Worm (Caenorhabditis elegans): ENCODE measurements around the gene aagr-3.

The aagr-3 gene

ce11 chrV:9729462-9730162 is at the start of gene aagr-3, which contains the start of gene drap-1:
TSS of gene aagr-3 (minus strand) at chrV:9729512.
TSS of gene drap-1 (plus strand) at chrV:9730106.
- no peak for TF ChIP-seq ceh-13 (GFP tag; optimal IDR thresholded peaks at IDR 0.05)
- no peak for TF ChIP-seq tbx-11 (GFP tag; IDR thresholded peaks at IDR 0.05)
- TF ChIP-seq pes-1 (GFP tag; IDR thresholded peaks at IDR 0.05), result no peak
- no peak for TF ChIP-seq scrt-1 (GFP tag; IDR thresholded peaks at IDR 0.05)
- no peak for TF ChIP-seq tra-4 (tag; optimal IDR thresholded peaks at IDR 0.05)
- no peak for TF ChIP-seq tbx-37 (GFP tag; conservative IDR thresholded peaks at IDR 0.05)
- no peak for TF ChIP-seq hmg-4 (GFP tag; optimal IDR thresholded peaks at IDR 0.05)
- TF ChIP-seq flt-1 (GFP tag; IDR thresholded peaks at IDR 0.05), result no peak
- no peak for TF ChIP-seq B0310.2 (tag; optimal IDR thresholded peaks at IDR 0.05)
- no peak for TF ChIP-seq ceh-36 (tag; optimal IDR thresholded peaks at IDR 0.05)
- TF ChIP-seq hnd-1 (tag; optimal IDR thresholded peaks at IDR 0.05), result no peak
- TF ChIP-seq F13C5.2 (tag; optimal IDR thresholded peaks at IDR 0.05), result no peak
- no peak for TF ChIP-seq ets-7 (tag; optimal IDR thresholded peaks at IDR 0.05)
- TF ChIP-seq ama-1 (optimal IDR thresholded peaks at IDR 0.05), result no peak

ce11 chrV:9777645-9778044 is 48.3 kb upstream of the aagr-3 start, which contains the start of gene smg-4:
TSS of gene smg-4 (minus strand) at chrV:9777745.
- no peak for TF ChIP-seq tra-4 (tag; optimal IDR thresholded peaks at IDR 0.05)
- TF ChIP-seq hmg-4 (GFP tag; optimal IDR thresholded peaks at IDR 0.05), result no peak
- no peak for TF ChIP-seq F13C5.2 (tag; optimal IDR thresholded peaks at IDR 0.05)
- TF ChIP-seq ets-7 (tag; optimal IDR thresholded peaks at IDR 0.05), result no peak
- TF ChIP-seq flt-1 (GFP tag; IDR thresholded peaks at IDR 0.05), result no peak
- TF ChIP-seq ceh-13 (GFP tag; optimal IDR thresholded peaks at IDR 0.05), result no peak
- TF ChIP-seq sea-1 (GFP tag; conservative IDR thresholded peaks at IDR 0.05), result no peak
- TF ChIP-seq tbx-11 (GFP tag; IDR thresholded peaks at IDR 0.05), result no peak
- no peak for TF ChIP-seq pes-1 (GFP tag; IDR thresholded peaks at IDR 0.05)
- no peak for TF ChIP-seq tbx-37 (GFP tag; conservative IDR thresholded peaks at IDR 0.05)
- no peak for TF ChIP-seq ceh-36 (tag; optimal IDR thresholded peaks at IDR 0.05)
- TF ChIP-seq hnd-1 (tag; optimal IDR thresholded peaks at IDR 0.05), result no peak
- no peak for TF ChIP-seq scrt-1 (GFP tag; IDR thresholded peaks at IDR 0.05)
- TF ChIP-seq B0310.2 (tag; optimal IDR thresholded peaks at IDR 0.05), result no peak

ce11 chrV:9775734-9776133 is 46.4 kb upstream of the aagr-3 start, which contains the start of gene F46B6.12:
TSS of gene F46B6.12 (minus strand) at chrV:9775834.
- TF ChIP-seq scrt-1 (GFP tag; IDR thresholded peaks at IDR 0.05) (no peak), F13C5.2 (tag; optimal IDR thresholded peaks at IDR 0.05) (no peak), tra-4 (tag; optimal IDR thresholded peaks at IDR 0.05) (no peak), pes-1 (GFP tag; IDR thresholded peaks at IDR 0.05) (no peak), ceh-13 (GFP tag; optimal IDR thresholded peaks at IDR 0.05) (no peak), ets-7 (tag; optimal IDR thresholded peaks at IDR 0.05) (no peak), tbx-11 (GFP tag; IDR thresholded peaks at IDR 0.05) (no peak), aly-1 (tag; optimal IDR thresholded peaks at IDR 0.05) (no peak), hnd-1 (tag; optimal IDR thresholded peaks at IDR 0.05) (no peak), hmg-4 (GFP tag; optimal IDR thresholded peaks at IDR 0.05) (no peak), flt-1 (GFP tag; IDR thresholded peaks at IDR 0.05) (no peak), sea-1 (GFP tag; conservative IDR thresholded peaks at IDR 0.05) (no peak), B0310.2 (tag; optimal IDR thresholded peaks at IDR 0.05) (no peak), tbx-37 (GFP tag; conservative IDR thresholded peaks at IDR 0.05) (no peak), ama-1 (optimal IDR thresholded peaks at IDR 0.05) (no peak), ceh-36 (tag; optimal IDR thresholded peaks at IDR 0.05) (no peak), hmbx-1 (tag; optimal IDR thresholded peaks at IDR 0.05) (no peak)

DNA sequence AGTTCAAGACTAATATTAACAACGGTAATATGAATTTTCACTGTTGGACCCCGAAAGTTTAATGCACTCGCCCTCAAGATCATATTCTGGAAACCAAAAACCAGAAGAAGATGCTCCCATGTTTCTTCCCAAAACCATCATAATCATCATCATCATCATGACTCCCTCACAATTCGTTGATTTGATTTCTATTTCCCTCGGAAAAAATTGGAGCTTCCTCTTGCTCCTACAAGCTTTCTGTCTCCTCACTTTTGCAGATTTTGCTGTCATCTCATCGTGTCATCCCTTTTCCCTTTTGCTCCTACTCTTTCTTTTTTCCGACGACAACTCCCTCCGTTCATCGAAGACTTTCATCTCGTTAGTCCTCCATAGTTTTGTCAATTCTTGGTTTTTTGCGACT is 42.7 kb upstream of the aagr-3 start, which contains the start of gene F46B6.2:
Gene F46B6.2, plus strand, starts transcription at position 316 of the 400 bp plus-strand sequence.
- TF ChIP-seq scrt-1 (GFP tag; IDR thresholded peaks at IDR 0.05), result no peak
- TF ChIP-seq F13C5.2 (tag; optimal IDR thresholded peaks at IDR 0.05), result no peak
- no peak for TF ChIP-seq hnd-1 (tag; optimal IDR thresholded peaks at IDR 0.05)
- TF ChIP-seq hmg-4 (GFP tag; optimal IDR thresholded peaks at IDR 0.05), result no peak
- no peak for TF ChIP-seq tbx-11 (GFP tag; IDR thresholded peaks at IDR 0.05)
- no peak for TF ChIP-seq ama-1 (optimal IDR thresholded peaks at IDR 0.05)
- TF ChIP-seq pes-1 (GFP tag; IDR thresholded peaks at IDR 0.05), result no peak
- TF ChIP-seq tra-4 (tag; optimal IDR thresholded peaks at IDR 0.05), result no peak
- TF ChIP-seq sea-1 (GFP tag; conservative IDR thresholded peaks at IDR 0.05), result no peak
- no peak for TF ChIP-seq tbx-37 (GFP tag; conservative IDR thresholded peaks at IDR 0.05)
- TF ChIP-seq flt-1 (GFP tag; IDR thresholded peaks at IDR 0.05), result no peak
- TF ChIP-seq ets-7 (tag; optimal IDR thresholded peaks at IDR 0.05), result no peak

DNA sequence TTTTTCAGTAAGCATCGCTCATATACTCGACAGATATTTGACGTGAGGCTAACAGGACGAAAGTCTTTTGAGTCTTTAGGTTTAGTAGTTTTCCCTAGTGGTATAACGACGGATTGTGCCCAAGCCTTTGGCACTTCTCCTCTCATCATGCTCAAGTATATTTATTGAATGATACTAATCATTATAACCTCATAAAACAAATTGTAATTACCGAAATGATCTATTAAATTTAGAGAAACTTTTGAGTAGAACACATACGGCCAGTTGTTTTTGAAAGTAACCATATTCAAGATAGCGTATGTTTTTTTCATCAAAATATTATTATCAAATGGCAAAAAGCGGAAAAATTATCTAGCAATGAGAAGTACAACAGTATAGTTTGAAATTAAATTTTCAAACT is 42.0 kb upstream of the aagr-3 start:
- no peak for TF ChIP-seq sea-1 (GFP tag; conservative IDR thresholded peaks at IDR 0.05)
- TF ChIP-seq tra-4 (tag; optimal IDR thresholded peaks at IDR 0.05), result no peak
- TF ChIP-seq ceh-13 (GFP tag; optimal IDR thresholded peaks at IDR 0.05), result no peak
- no peak for TF ChIP-seq flt-1 (GFP tag; IDR thresholded peaks at IDR 0.05)
- TF ChIP-seq aly-1 (tag; optimal IDR thresholded peaks at IDR 0.05), result no peak
- TF ChIP-seq tbx-11 (GFP tag; IDR thresholded peaks at IDR 0.05), result no peak
- no peak for TF ChIP-seq ama-1 (optimal IDR thresholded peaks at IDR 0.05)
- no peak for TF ChIP-seq F13C5.2 (tag; optimal IDR thresholded peaks at IDR 0.05)
- no peak for TF ChIP-seq ceh-36 (tag; optimal IDR thresholded peaks at IDR 0.05)
- no peak for TF ChIP-seq B0310.2 (tag; optimal IDR thresholded peaks at IDR 0.05)
- no peak for TF ChIP-seq hmbx-1 (tag; optimal IDR thresholded peaks at IDR 0.05)
- no peak for TF ChIP-seq ets-7 (tag; optimal IDR thresholded peaks at IDR 0.05)
- TF ChIP-seq scrt-1 (GFP tag; IDR thresholded peaks at IDR 0.05), result no peak
- no peak for TF ChIP-seq hnd-1 (tag; optimal IDR thresholded peaks at IDR 0.05)
- no peak for TF ChIP-seq tbx-37 (GFP tag; conservative IDR thresholded peaks at IDR 0.05)
- TF ChIP-seq hmg-4 (GFP tag; optimal IDR thresholded peaks at IDR 0.05), result no peak
- TF ChIP-seq pes-1 (GFP tag; IDR thresholded peaks at IDR 0.05), result no peak

- TF ChIP-seq flt-1 (GFP tag; IDR thresholded peaks at IDR 0.05), result no peak
- TF ChIP-seq tbx-37 (GFP tag; conservative IDR thresholded peaks at IDR 0.05), result no peak
- no peak for TF ChIP-seq B0310.2 (tag; optimal IDR thresholded peaks at IDR 0.05)
- TF ChIP-seq ceh-36 (tag; optimal IDR thresholded peaks at IDR 0.05), result no peak
- no peak for TF ChIP-seq scrt-1 (GFP tag; IDR thresholded peaks at IDR 0.05)
- TF ChIP-seq hnd-1 (tag; optimal IDR thresholded peaks at IDR 0.05), result no peak
- TF ChIP-seq sea-1 (GFP tag; conservative IDR thresholded peaks at IDR 0.05), result no peak
- TF ChIP-seq F13C5.2 (tag; optimal IDR thresholded peaks at IDR 0.05), result no peak
- TF ChIP-seq ets-7 (tag; optimal IDR thresholded peaks at IDR 0.05), result no peak
- TF ChIP-seq ceh-13 (GFP tag; optimal IDR thresholded peaks at IDR 0.05), result no peak
- TF ChIP-seq tra-4 (tag; optimal IDR thresholded peaks at IDR 0.05), result no peak
- TF ChIP-seq tbx-11 (GFP tag; IDR thresholded peaks at IDR 0.05), result no peak
- TF ChIP-seq aly-1 (tag; optimal IDR thresholded peaks at IDR 0.05), result no peak
- TF ChIP-seq pes-1 (GFP tag; IDR thresholded peaks at IDR 0.05), result no peak
- no peak for TF ChIP-seq hmbx-1 (tag; optimal IDR thresholded peaks at IDR 0.05)
- no peak for TF ChIP-seq hmg-4 (GFP tag; optimal IDR thresholded peaks at IDR 0.05)
- no peak for TF ChIP-seq ama-1 (optimal IDR thresholded peaks at IDR 0.05)
These were observed 39.8 kb upstream of the aagr-3 start, which contains the start of gene unc-42 for ce11 chrV:9768828-9769778. TSS of gene unc-42 (minus strand) at chrV:9769391.
